Worm (Caenorhabditis elegans) whole organism, dauer: Measurements from ENCODE around the gene gst-7.
"Not testable (repeated sequence)": the region's sequence is repeated elsewhere in the genome, so short reads cannot be mapped to it uniquely, and the experiment has no call there.

ENCODE experiments used
- unc-62 ChIP-seq: sonication (generic microtip); optimal IDR thresholded peaks from 2 replicates; lab custom pipeline; 2017; ENCODE audit warnings: missing biosample characterization, missing genetic modification reagents, missing genetic modification characterization

The gst-7 gene

DNA sequence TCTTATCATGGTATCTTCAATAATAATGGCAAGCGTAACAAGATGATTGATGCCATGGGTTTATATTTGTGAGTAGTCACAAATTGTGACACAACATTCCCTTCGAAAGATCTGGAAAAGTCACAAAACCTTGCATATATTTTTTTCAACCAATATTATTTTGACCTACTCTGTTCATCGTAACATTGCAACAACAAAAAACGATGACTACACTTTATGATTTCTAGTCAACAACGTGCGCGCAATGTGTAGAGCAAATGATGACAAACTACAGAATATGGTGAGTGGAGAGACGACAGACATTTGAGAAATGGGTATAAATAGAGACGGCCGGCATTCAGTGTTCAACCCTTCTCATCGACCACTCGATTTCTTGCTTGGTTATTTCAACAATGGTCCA is at the start of gene gst-7:
Gene gst-7, plus strand, starts transcription at position 336 of the 400 bp plus-strand sequence.
- TF ChIP-seq unc-62 (GFP tag; lab: Kevin White, UChicago) = no peak

DNA sequence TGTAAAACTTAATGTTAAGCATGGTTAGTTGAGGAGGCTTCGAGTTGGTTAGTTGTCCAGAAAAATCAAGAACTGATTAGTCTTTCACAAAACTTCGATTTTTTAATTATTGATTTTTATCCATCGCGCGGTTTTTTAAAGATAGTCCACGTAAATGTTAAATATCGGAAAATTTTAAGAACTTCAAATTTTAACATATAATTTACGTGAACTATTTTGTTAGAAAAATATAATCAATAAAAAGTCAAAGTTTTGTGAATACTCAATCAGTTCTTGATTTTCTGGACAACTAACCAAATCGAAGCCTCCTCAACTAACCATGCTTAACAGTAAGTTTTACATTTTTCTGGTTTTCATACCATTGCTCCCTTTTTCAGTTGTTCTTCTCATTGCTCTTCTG is 47.1 kb upstream of the gst-7 start, which contains the start of the genes C33F10.11 and C33F10.1:
Gene C33F10.11, minus strand, starts transcription at position 101 of the 400 bp plus-strand sequence.
Gene C33F10.1, plus strand, starts transcription at position 263 of the 400 bp plus-strand sequence.
- TF ChIP-seq unc-62 (GFP tag; lab: Kevin White, UChicago) = no peak

DNA sequence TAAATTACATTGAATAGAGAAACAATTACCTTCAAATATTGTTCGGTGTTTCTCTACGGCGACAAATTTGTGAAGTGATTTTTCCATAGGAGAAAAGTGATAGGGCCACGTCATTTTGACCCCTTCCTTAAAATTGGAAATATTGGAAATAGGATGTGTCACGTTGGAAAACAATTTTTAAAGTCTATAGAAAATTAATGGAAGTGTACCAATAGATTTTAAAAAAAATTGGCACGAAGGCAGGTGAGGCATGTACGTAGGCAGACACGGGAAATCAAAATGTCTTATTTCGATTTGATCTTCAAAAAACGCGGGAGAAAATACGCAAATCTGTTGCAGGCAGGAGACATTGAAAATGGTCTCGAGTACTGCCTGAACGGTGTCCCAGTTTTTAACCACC is 44.2 kb upstream of the gst-7 start, which contains the start of gene C33F10.12:
Gene C33F10.12, minus strand, starts transcription at position 101 of the 400 bp plus-strand sequence.
- no peak for TF ChIP-seq unc-62 (GFP tag; lab: Kevin White, UChicago)

DNA sequence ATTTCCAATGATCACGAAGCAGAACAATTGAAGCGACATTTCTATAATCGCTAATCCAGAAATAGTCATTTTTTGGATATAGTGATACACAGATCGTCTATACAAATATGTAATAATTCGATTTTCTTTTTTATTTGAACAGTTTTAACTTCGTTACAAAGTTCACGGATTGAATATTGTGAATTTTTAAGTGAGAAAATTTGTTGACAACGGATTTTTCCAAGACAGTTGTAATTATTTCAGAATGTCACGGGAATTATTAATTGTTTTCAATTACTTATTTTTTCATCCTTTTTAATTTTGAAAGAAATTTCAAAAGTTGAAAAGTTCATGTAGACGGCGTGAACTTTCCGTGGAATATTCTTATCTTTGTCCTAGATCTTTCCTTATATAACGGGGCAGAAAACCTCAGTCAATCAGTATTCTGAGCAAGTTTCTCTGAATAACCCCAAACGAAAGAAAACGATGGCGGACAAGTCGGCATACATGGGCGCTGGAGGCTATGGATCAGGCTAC is 39.7 kb upstream of the gst-7 start, which contains the start of the genes T23B7.2 and nspd-4:
Gene T23B7.2, minus strand, starts transcription at position 101 of the 516 bp plus-strand sequence.
Gene nspd-4, plus strand, starts transcription at position 466 of the 516 bp plus-strand sequence.
- TF ChIP-seq unc-62 (GFP tag; lab: Kevin White, UChicago) = not testable (repeated sequence)

DNA sequence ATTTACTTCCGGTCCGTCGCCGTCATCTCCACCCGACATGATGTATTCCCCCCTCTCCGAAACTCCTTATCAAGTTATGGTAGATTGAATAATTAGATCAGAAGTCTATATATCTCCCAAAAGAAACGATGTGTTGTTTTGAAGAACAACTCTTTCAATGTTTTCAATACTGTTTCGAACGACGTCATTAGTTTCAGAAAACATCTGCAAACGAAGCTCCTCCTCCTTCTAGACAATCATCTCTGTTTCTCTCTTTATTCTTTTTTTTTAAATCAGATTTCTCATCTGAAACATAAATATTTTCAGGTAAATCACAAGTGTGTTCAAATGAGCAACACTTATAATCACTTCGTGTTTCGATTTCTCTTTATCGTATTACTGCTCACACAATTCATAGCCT is 32.0 kb upstream of the gst-7 start, which contains the start of gene T23B7.3:
Gene T23B7.3, plus strand, starts transcription at position 301 of the 400 bp plus-strand sequence.
- no peak for TF ChIP-seq unc-62 (GFP tag; lab: Kevin White, UChicago)

DNA sequence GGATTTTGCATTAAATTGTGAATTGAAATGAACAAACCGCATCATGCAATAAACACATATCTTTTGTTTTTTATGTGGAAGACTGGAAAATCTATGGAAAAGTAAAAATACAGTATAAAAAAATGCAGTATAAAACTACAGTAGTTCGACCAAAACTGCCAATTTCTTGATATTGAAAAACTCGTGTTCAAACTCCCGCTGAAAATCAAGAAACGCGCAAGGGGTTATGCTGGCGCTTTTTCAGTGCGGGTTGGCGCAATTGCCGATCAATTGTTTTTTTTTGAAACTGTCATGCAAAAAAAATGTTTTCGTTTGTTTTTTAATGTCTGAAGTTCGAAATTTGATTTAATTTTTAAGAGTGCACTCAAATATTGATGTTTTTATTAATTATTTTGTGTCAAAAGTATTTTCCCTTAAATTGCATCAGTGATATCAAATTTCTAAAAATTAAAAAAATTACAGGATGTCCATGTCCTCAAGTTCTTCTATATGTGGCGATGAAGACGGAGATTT is 30.2 kb upstream of the gst-7 start, which contains the start of gene dnj-9:
Gene dnj-9, plus strand, starts transcription at position 463 of the 513 bp plus-strand sequence.
- TF ChIP-seq unc-62 (GFP tag; lab: Kevin White, UChicago) = no peak

DNA sequence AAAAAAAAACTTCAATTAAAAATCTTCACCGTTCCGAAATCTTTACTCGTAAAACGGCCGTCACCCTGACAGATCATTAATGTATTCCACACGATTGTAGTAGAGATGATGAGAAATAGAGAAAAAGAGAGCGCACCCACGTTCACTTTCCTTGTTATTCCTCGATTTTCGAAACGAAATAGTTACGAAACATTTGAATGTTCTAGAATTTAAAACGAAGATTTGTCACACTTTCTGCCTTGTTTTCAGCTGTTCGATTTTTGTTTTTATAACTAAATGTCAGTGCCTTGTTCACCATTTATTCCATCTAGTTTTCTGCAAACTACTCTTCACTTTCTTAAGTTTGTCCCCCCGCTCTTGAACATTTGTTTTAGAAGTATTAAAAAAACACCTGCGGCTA is 27.1 kb upstream of the gst-7 start:
- TF ChIP-seq unc-62 (GFP tag; lab: Kevin White, UChicago) = no peak

DNA sequence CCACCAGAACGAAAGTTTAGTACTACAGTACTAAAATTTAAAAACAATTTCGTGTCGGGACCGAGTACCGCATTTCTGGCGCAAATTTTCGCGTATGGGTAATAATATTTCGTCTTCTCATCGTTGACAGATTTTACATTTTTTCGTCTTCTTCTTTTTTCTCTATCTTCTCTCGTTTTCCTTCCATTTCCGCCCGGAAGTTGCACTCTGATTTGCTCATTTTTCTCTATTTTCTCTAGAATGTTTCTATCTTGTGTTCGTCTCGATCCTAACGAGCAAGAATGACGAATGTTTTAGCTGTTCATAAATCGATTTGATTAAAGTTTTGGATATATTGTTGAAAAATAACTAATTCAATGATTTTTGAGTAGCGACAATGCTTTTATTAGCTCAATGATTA is 26.4 kb upstream of the gst-7 start:
- TF ChIP-seq unc-62 (GFP tag; lab: Kevin White, UChicago) = no peak

DNA sequence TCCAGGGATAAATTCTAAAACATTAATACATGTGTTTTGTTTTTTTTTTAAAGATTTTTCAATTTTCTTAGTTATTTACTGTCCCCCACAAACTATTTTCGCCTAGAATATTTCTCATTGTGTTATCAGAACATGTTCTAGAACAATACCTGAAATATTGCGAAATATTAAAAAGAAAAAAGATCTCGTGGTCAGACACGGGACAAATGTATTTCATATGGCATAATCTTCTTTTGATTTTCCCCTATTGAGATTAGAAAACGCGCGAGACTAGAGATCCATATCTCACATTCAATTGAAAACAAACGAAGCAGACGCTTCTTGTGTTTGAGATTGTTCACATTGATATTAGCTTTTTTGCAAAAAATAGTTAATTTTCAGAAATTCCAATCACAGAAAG is 25.7 kb upstream of the gst-7 start:
- no peak for TF ChIP-seq unc-62 (GFP tag; lab: Kevin White, UChicago)

DNA sequence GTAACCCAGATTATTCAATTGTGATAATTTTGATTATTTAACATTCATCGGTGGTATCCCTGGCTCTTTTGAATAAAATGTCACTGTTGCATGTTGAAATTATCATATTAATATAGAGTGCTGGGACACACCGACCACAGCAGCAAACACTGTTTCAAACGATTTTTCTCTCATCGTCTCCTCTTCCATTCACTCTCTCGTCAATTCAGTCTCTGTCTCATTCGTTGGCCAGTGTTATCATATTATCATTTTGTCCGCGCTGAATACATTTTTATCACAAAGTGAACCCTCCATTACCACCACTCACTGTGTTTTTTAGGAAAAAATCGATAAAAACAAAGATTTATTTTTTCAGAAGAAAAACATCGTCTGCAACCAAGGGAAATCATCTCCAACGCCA is 24.8 kb upstream of the gst-7 start:
- TF ChIP-seq unc-62 (GFP tag; lab: Kevin White, UChicago) = no peak

DNA sequence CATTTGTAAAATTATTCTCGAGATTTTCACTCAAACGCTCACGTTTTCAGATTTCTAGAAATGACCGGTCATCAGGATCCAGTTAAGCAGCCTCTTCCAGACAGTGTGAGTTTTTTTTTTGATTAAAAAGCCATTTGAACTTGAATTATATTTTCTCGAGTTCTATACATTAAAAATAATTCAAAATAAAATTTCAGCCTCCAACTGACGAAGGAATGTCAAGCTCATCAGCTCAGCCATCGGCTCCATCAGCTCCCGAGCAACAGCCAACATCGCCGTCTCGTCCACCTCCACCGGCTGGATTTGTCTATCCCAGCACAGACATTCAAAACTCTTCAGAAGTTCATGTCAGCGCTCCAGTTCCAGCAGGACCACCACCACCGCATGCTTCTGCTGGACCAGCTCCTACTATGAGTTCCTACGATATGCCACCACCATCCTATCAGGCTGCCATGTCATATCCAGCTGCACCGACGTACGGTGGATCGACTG is 23.9 kb upstream of the gst-7 start, which contains the start of gene F11G11.5:
Gene F11G11.5, plus strand, starts transcription at position 51 of the 492 bp plus-strand sequence.
- TF ChIP-seq unc-62 (GFP tag; lab: Kevin White, UChicago) = no peak

DNA sequence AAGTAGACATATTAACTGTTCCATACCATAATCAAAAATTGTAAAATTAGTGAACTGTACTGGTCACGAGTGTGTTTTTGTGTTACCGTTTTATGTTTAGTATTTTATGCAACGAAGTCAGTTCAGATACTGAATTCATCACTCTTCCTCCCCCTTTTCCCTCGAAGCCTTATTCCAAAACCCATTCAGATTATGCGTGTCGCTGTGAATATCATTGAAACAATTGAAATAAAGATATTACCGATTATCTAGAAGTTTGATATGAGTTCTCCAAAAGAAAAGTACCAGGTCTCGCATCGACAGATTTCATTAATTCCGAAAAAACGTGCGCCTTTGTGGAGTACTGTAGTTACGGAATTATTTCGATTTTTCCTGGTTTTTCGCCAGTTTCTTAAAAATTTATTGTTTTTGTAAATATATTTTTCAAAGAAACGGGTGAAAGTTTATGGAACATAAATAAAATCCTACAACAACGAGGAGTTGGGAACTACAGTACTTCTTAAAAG is 22.9 kb upstream of the gst-7 start:
- TF ChIP-seq unc-62 (GFP tag; lab: Kevin White, UChicago) = no peak

DNA sequence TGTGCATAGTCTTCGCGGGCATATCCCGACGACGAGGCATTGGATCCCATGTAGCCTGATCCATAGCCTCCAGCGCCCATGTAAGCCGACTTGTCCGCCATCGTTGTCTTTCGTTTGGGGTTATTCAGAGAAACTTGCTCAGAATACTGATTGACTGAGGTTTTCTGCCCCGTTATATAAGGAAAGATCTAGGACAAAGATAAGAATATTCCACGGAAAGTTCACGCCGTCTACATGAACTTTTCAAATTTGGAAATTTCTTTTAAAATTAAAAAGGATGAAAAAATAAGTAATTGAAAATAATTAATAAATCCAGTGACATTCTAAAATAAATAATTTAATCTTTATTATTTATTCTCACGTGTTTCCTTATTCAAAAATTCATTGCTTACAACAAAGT is 21.6 kb upstream of the gst-7 start, which contains the start of the genes nspd-5 and F11G11.4:
Gene nspd-5, minus strand, starts transcription at position 101 of the 400 bp plus-strand sequence.
Gene F11G11.4, plus strand, starts transcription at position 335 of the 400 bp plus-strand sequence.
- not testable (repeated sequence) for TF ChIP-seq unc-62 (GFP tag; lab: Kevin White, UChicago)

DNA sequence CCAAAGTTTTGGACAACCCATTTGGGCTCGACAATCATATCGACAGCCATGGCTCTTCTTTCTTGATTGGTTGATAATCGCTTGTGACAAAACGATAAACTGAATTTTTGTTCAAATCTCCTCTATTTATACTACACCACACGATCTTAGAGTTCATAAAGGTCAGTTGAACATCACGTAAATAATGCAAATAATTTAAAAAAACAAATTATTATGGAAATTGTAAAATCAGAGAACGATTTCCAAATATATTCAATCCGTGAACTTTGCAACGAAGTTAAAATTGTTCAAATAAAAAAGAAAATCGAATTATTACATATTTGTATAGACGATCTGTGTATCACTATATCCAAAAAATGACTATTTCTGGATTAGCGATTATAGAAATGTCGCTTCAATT is 18.5 kb upstream of the gst-7 start, which contains the start of the genes mpst-4 and F11G11.14:
Gene mpst-4, minus strand, starts transcription at position 101 of the 400 bp plus-strand sequence.
Gene F11G11.14, plus strand, starts transcription at position 325 of the 400 bp plus-strand sequence.
- no peak for TF ChIP-seq unc-62 (GFP tag; lab: Kevin White, UChicago)

DNA sequence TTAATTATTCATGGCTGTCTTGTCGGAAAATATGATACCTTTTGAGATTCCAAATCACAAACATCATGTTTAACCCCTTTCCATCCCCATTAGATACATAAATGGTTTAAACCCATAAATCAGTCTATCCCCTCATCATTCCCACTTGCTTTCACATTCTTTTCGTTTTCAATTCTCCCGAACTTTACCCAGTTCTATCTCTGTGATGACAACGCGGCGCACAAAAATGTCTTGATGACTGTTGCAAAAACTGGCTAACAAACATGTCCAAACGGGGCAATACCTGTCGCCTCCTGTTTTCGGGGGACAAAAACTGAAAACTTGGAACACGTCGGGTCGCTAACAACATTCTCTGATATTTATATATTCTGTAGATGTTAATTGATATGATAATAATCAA is 15.8 kb upstream of the gst-7 start:
- no peak for TF ChIP-seq unc-62 (GFP tag; lab: Kevin White, UChicago)

DNA sequence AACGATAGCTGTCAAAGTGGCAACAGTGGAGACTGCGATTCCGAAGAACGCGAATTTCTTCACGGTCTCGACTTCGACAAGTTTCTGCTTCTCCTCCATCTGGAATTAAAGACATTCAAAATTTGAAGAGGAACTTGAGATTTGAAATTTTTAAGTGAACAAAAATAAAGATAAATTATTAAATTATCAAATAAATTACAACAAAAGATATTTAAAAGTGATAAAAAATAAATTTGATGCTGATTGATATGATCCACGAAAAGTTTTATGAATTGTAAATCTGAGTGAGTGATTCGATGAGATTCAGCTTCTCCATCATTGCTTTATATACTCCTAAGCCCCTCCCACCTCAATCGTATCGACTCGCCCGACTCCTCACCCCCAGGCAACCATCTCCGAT is 14.4 kb upstream of the gst-7 start, which contains the start of gene col-17:
Gene col-17, minus strand, starts transcription at position 101 of the 400 bp plus-strand sequence.
- TF ChIP-seq unc-62 (GFP tag; lab: Kevin White, UChicago) = no peak
